Worm (Caenorhabditis elegans) whole organism, young adult: ENCODE data around the gene M03C11.6.
A peak's percentile ranks its signal among the peaks of the same experiment; 100 is the strongest.

Experiments
- B0019.2 ChIP-seq: fragments of 200-800 bp; sonication (Bioruptor generic); conservative IDR thresholded peaks from 2 replicates; pipeline ENCODE4 v1.3.6; 2022; ENCODE audit warnings: missing genetic modification reagents, missing genetic modification characterization, missing compliant biosample characterization
- B0261.1 ChIP-seq: sonication (generic microtip); optimal IDR thresholded peaks from 2 replicates; lab custom pipeline; 2016; ENCODE audit warnings: mild to moderate bottlenecking, missing genetic modification characterization, moderate library complexity, missing compliant biosample characterization
- B0336.3 ChIP-seq: fragments of 200-800 bp; sonication (Bioruptor generic); IDR thresholded peaks from 2 replicates; pipeline ENCODE4 v1.3.6; 2022; ENCODE audit warnings: missing genetic modification characterization, missing compliant biosample characterization
- C17E4.6 ChIP-seq: fragments of 200-800 bp; sonication (Bioruptor generic); IDR thresholded peaks from 2 replicates; pipeline ENCODE4 v1.3.6; 2022; ENCODE audit warnings: missing genetic modification reagents, missing genetic modification characterization, missing compliant biosample characterization
- D2030.7 ChIP-seq: fragments of 200-800 bp; sonication (Bioruptor generic); IDR thresholded peaks from 2 replicates; pipeline ENCODE4 v1.3.6; 2022; ENCODE audit warnings: missing genetic modification reagents, missing genetic modification characterization, missing compliant biosample characterization
- F33H1.4 ChIP-seq: fragments of 200-800 bp; sonication (Bioruptor generic); IDR thresholded peaks from 2 replicates; pipeline ENCODE4 v1.3.6; 2022; ENCODE audit warnings: missing genetic modification reagents, missing genetic modification characterization, missing compliant biosample characterization
- F37B4.10 ChIP-seq: fragments of 200-800 bp; sonication (Bioruptor generic); IDR thresholded peaks from 2 replicates; pipeline ENCODE4 v1.3.6; 2022; ENCODE audit warnings: missing genetic modification characterization, missing compliant biosample characterization
- F39B2.1 ChIP-seq: fragments of 200-800 bp; sonication (Bioruptor generic); IDR thresholded peaks from 2 replicates; pipeline ENCODE4 v1.3.6; 2022; ENCODE audit warnings: missing genetic modification reagents, missing genetic modification characterization, missing compliant biosample characterization
- F52B5.7 ChIP-seq: sonication (generic microtip); optimal IDR thresholded peaks from 2 replicates; lab custom pipeline; 2016; ENCODE audit warnings: mild to moderate bottlenecking, missing genetic modification characterization, missing compliant biosample characterization
- K11D2.4 ChIP-seq: fragments of 200-800 bp; sonication (Bioruptor generic); IDR thresholded peaks from 2 replicates; pipeline ENCODE4 v1.3.6; 2022; ENCODE audit warnings: missing genetic modification reagents, missing genetic modification characterization, missing compliant biosample characterization
- K12H6.12 ChIP-seq: fragments of 200-800 bp; sonication (Bioruptor generic); optimal IDR thresholded peaks from 2 replicates; lab custom pipeline; 2018; ENCODE audit warnings: mild to moderate bottlenecking, missing genetic modification characterization, missing compliant biosample characterization
- akir-1 ChIP-seq: fragments of 200-800 bp; sonication (Bioruptor generic); optimal IDR thresholded peaks from 2 replicates; lab custom pipeline; 2018; ENCODE audit warnings: mild to moderate bottlenecking, missing genetic modification characterization, moderate library complexity, missing compliant biosample characterization
- ama-1 ChIP-seq, 3 experiments: fragments of 150-350 bp in 1 of 3; sonication (generic microtip) in 2 of 3; optimal IDR thresholded peaks; 2 replicates each; lab custom pipeline; 2014 to 2018; ENCODE audit warnings: missing biosample characterization in 2 of 3, missing genetic modification characterization in 2 of 3, missing genetic modification reagents in 2 of 3
- aptf-2 ChIP-seq: fragments of 200-800 bp; sonication (Bioruptor generic); conservative IDR thresholded peaks from 2 replicates; pipeline ENCODE4 v1.3.6; 2022; ENCODE audit warnings: missing genetic modification reagents, missing genetic modification characterization, missing compliant biosample characterization
- atf-7 ChIP-seq: sonication (generic microtip); optimal IDR thresholded peaks from 2 replicates; lab custom pipeline; 2017; ENCODE audit warnings: mild to moderate bottlenecking, missing genetic modification characterization, missing compliant biosample characterization
- ceh-100 ChIP-seq: fragments of 200-800 bp; sonication (Bioruptor generic); IDR thresholded peaks from 2 replicates; pipeline ENCODE4 v1.3.6; 2022; ENCODE audit warnings: missing genetic modification reagents, missing genetic modification characterization, missing compliant biosample characterization
- ceh-40 ChIP-seq: fragments of 200-800 bp; sonication (Bioruptor generic); IDR thresholded peaks from 2 replicates; pipeline ENCODE4 v1.3.6; 2022; ENCODE audit warnings: missing genetic modification characterization, missing compliant biosample characterization
- ceh-58 ChIP-seq: fragments of 200-800 bp; sonication (Bioruptor generic); IDR thresholded peaks from 2 replicates; pipeline ENCODE4 v1.3.6; 2022; ENCODE audit warnings: missing genetic modification characterization, missing compliant biosample characterization
- ceh-91 ChIP-seq: fragments of 200-800 bp; sonication (Bioruptor generic); IDR thresholded peaks from 2 replicates; pipeline ENCODE4 v1.3.6; 2022; ENCODE audit warnings: missing genetic modification reagents, missing genetic modification characterization, missing compliant biosample characterization
- chd-7 ChIP-seq: sonication (generic microtip); optimal IDR thresholded peaks from 2 replicates; lab custom pipeline; 2016; ENCODE audit warnings: mild to moderate bottlenecking, missing genetic modification characterization, moderate library complexity, missing compliant biosample characterization
- egl-18 ChIP-seq: fragments of 200-800 bp; sonication (Bioruptor generic); IDR thresholded peaks from 2 replicates; pipeline ENCODE4 v1.3.6; 2022; ENCODE audit warnings: missing genetic modification reagents, missing genetic modification characterization, missing compliant biosample characterization
- egrh-3 ChIP-seq: fragments of 200-800 bp; sonication (Bioruptor generic); IDR thresholded peaks from 2 replicates; pipeline ENCODE4 v1.3.6; 2022; ENCODE audit warnings: missing genetic modification reagents, missing genetic modification characterization, missing compliant biosample characterization
- ekl-4 ChIP-seq: fragments of 200-800 bp; sonication (Bioruptor generic); IDR thresholded peaks from 2 replicates; pipeline ENCODE4 v1.3.6; 2022; ENCODE audit warnings: missing genetic modification reagents, missing genetic modification characterization, missing compliant biosample characterization
- ets-4 ChIP-seq: fragments of 200-800 bp; sonication (Bioruptor generic); optimal IDR thresholded peaks from 2 replicates; lab custom pipeline; 2018; ENCODE audit warnings: mild to moderate bottlenecking, missing genetic modification characterization, missing compliant biosample characterization
- fkh-3 ChIP-seq: sonication (generic microtip); optimal IDR thresholded peaks from 2 replicates; lab custom pipeline; 2016; ENCODE audit warnings: mild to moderate bottlenecking, missing genetic modification characterization, missing compliant biosample characterization
- hlh-12 ChIP-seq: sonication (generic microtip); optimal IDR thresholded peaks from 2 replicates; lab custom pipeline; 2016; ENCODE audit warnings: missing genetic modification characterization, missing compliant biosample characterization
- hmg-1.2 ChIP-seq: fragments of 200-800 bp; sonication (Bioruptor generic); IDR thresholded peaks from 2 replicates; pipeline ENCODE4 v1.3.6; 2022; ENCODE audit warnings: missing genetic modification reagents, missing genetic modification characterization, missing compliant biosample characterization
- hsf-1 ChIP-seq: fragments of 200-800 bp; sonication (Bioruptor generic); IDR thresholded peaks from 2 replicates; pipeline ENCODE4 v1.3.6; 2022; ENCODE audit warnings: missing genetic modification reagents, missing genetic modification characterization, missing compliant biosample characterization
- lin-35 ChIP-seq, 3 experiments: fragments of 150-350 bp in 2 of 3; sonication (generic microtip) in 1 of 3; optimal IDR thresholded peaks; 2 replicates each; lab custom pipeline; 2014 to 2018; ENCODE audit warnings: missing biosample characterization in 3 of 3, missing genetic modification characterization in 3 of 3, missing genetic modification reagents in 3 of 3
- madf-3 ChIP-seq: fragments of 200-800 bp; sonication (Bioruptor generic); IDR thresholded peaks from 2 replicates; pipeline ENCODE4 v1.3.6; 2022; ENCODE audit warnings: missing genetic modification reagents, missing genetic modification characterization, missing compliant biosample characterization
- madf-6 ChIP-seq: fragments of 200-800 bp; sonication (Bioruptor generic); IDR thresholded peaks from 2 replicates; pipeline ENCODE4 v1.3.6; 2022; ENCODE audit warnings: missing genetic modification reagents, missing genetic modification characterization, missing compliant biosample characterization
- mes-4 ChIP-seq: sonication (generic microtip); optimal IDR thresholded peaks from 2 replicates; lab custom pipeline; 2016; ENCODE audit warnings: missing genotype, missing genetic modification characterization, missing compliant biosample characterization
- nfya-1 ChIP-seq: sonication (generic microtip); optimal IDR thresholded peaks from 2 replicates; lab custom pipeline; 2017; ENCODE audit warnings: antibody characterized with exemption, missing compliant biosample characterization, missing genetic modification characterization, borderline replicate concordance; ENCODE audit not compliant: insufficient read depth
- nfyb-1 ChIP-seq: fragments of 200-800 bp; sonication (Bioruptor generic); IDR thresholded peaks from 2 replicates; pipeline ENCODE4 v1.3.6; 2022; ENCODE audit warnings: missing genetic modification reagents, missing genetic modification characterization, missing compliant biosample characterization
- nhr-179 ChIP-seq: sonication (generic microtip); optimal IDR thresholded peaks from 2 replicates; lab custom pipeline; 2016; ENCODE audit warnings: mild to moderate bottlenecking, missing genetic modification characterization, missing compliant biosample characterization
- nhr-27 ChIP-seq: fragments of 200-800 bp; sonication (Bioruptor generic); optimal IDR thresholded peaks from 2 replicates; lab custom pipeline; 2018; ENCODE audit warnings: mild to moderate bottlenecking, missing genetic modification characterization, moderate library complexity, missing compliant biosample characterization
- rcor-1 ChIP-seq: fragments of 200-800 bp; sonication (Bioruptor generic); IDR thresholded peaks from 2 replicates; pipeline ENCODE4 v1.3.6; 2022; ENCODE audit warnings: missing genetic modification reagents, missing genetic modification characterization, missing compliant biosample characterization
- rec-8 ChIP-seq, 2 experiments: sonication (generic microtip); optimal IDR thresholded peaks; 2 replicates each; lab custom pipeline; 2016; ENCODE audit warnings: mild to moderate bottlenecking in 2 of 2, missing genetic modification characterization in 2 of 2, missing genetic modification reagents in 2 of 2, missing genotype in 2 of 2, missing biosample characterization in 1 of 2, missing compliant biosample characterization in 1 of 2, moderate library complexity in 1 of 2
- repo-1 ChIP-seq: sonication (generic microtip); optimal IDR thresholded peaks from 2 replicates; lab custom pipeline; 2017; ENCODE audit warnings: mild to moderate bottlenecking, missing genetic modification characterization, missing compliant biosample characterization
- rpc-1 ChIP-seq, 2 experiments: fragments of 150-350 bp in 1 of 2; sonication (generic microtip) in 1 of 2; optimal IDR thresholded peaks; 2 replicates each; lab custom pipeline; 2014 to 2018; ENCODE audit warnings: missing biosample characterization in 1 of 2, missing genetic modification characterization in 1 of 2, missing genetic modification reagents in 1 of 2, missing genotype in 1 of 2
- sdz-38 ChIP-seq: sonication (generic microtip); optimal IDR thresholded peaks from 2 replicates; lab custom pipeline; 2016; ENCODE audit warnings: missing genotype, missing genetic modification characterization, missing compliant biosample characterization
- sea-2 ChIP-seq: fragments of 200-800 bp; sonication (Bioruptor generic); IDR thresholded peaks from 2 replicates; pipeline ENCODE4 v1.3.6; 2022; ENCODE audit warnings: missing genetic modification characterization, missing compliant biosample characterization
- snpc-3.4 ChIP-seq: sonication (generic microtip); optimal IDR thresholded peaks from 2 replicates; lab custom pipeline; 2017; ENCODE audit warnings: missing genetic modification characterization, mild to moderate bottlenecking, missing compliant biosample characterization, antibody characterized with exemption, moderate library complexity, missing genotype, missing genetic modification reagents
- sptf-2 ChIP-seq: fragments of 200-800 bp; sonication (Bioruptor generic); optimal IDR thresholded peaks from 2 replicates; lab custom pipeline; 2018; ENCODE audit warnings: mild to moderate bottlenecking, missing genetic modification characterization, missing compliant biosample characterization
- unc-130 ChIP-seq: sonication (generic microtip); optimal IDR thresholded peaks from 2 replicates; lab custom pipeline; 2016; ENCODE audit warnings: missing genetic modification reagents, missing genetic modification characterization, missing compliant biosample characterization
- zfh-2 ChIP-seq: fragments of 200-800 bp; sonication (Bioruptor generic); conservative IDR thresholded peaks from 2 replicates; pipeline ENCODE4 v1.3.6; 2022; ENCODE audit warnings: missing genetic modification reagents, missing genetic modification characterization, missing compliant biosample characterization
- ztf-25 ChIP-seq: fragments of 200-800 bp; sonication (Bioruptor generic); IDR thresholded peaks from 2 replicates; pipeline ENCODE4 v1.3.6; 2022; ENCODE audit warnings: missing genetic modification reagents, missing genetic modification characterization, missing compliant biosample characterization
- ztf-3 ChIP-seq: fragments of 200-800 bp; sonication (Bioruptor generic); optimal IDR thresholded peaks from 2 replicates; lab custom pipeline; 2018; ENCODE audit warnings: mild to moderate bottlenecking, missing genetic modification characterization, missing compliant biosample characterization

The M03C11.6 gene

ce11 chrIII:10407198-10407663 lies 16.6 kb downstream of the M03C11.6 start, which contains the start of gene hat-1 (continued):
- no peak for TF ChIP-seq sptf-2 (GFP tag; lab: Kevin White, UChicago)
- peak; percentile 93 for TF ChIP-seq ceh-91
- peak; percentile 99 for TF ChIP-seq B0336.3 (GFP tag; lab: Robert Waterston, UW)
- peak; percentile 71; the same call in 1 of the 2 replicates for TF ChIP-seq sea-2 (GFP tag; lab: Robert Waterston, UW)
- TF ChIP-seq K12H6.12 (tag; lab: Kevin White, UChicago), result peak; percentile 89
- peak; percentile 78 for TF ChIP-seq snpc-3.4
- no peak for TF ChIP-seq F52B5.7 (tag; lab: Kevin White, UChicago)
- TF ChIP-seq hsf-1 (GFP tag; lab: Robert Waterston, UW), result peak; percentile 84
- no peak for TF ChIP-seq rpc-1 (optimal IDR thresholded peaks at IDR 0.05; lab: Kevin White, UChicago)
- TF ChIP-seq rpc-1 (tag; optimal IDR thresholded peaks at IDR 0.05; lab: Kevin White, UChicago), result no peak
- peak; percentile 54; the same call in 1 of the 2 replicates for TF ChIP-seq egrh-3 (GFP tag; lab: Robert Waterston, UW)
- no peak for TF ChIP-seq F37B4.10 (GFP tag; lab: Robert Waterston, UW)
- TF ChIP-seq egl-18 (GFP tag; lab: Robert Waterston, UW), result 0 out of 2 replicates have a peak, but pooled peaks have one; percentile 53
- peak; percentile 91 for TF ChIP-seq C17E4.6
- TF ChIP-seq hmg-1.2 (GFP tag; lab: Robert Waterston, UW), result peak; percentile 100
- peak in 1 of 2 experiments; percentile 55 for TF ChIP-seq rec-8 (tag; optimal IDR thresholded peaks at IDR 0.05; lab: Kevin White, UChicago)
- peak; percentile 87 for TF ChIP-seq repo-1
- TF ChIP-seq lin-35 (GFP tag; optimal IDR thresholded peaks at IDR 0.05; lab: Kevin White, UChicago), result peak; percentile 4 to 92 (median 49)
- no peak for TF ChIP-seq fkh-3 (tag; lab: Kevin White, UChicago)
- TF ChIP-seq ceh-40 (GFP tag; lab: Robert Waterston, UW), result no peak
- no peak for TF ChIP-seq ztf-25 (GFP tag; lab: Robert Waterston, UW)
- peak; percentile 94 for TF ChIP-seq K11D2.4 (GFP tag; lab: Robert Waterston, UW)
- no peak for TF ChIP-seq akir-1
- no peak for TF ChIP-seq F39B2.1
- TF ChIP-seq aptf-2 (GFP tag; lab: Robert Waterston, UW), result peak; percentile 54
- TF ChIP-seq F33H1.4 (GFP tag; lab: Robert Waterston, UW), result peak; percentile 100
- TF ChIP-seq B0019.2, result peak; percentile 97
- peak; percentile 77 for TF ChIP-seq unc-130 (GFP tag; lab: Kevin White, UChicago)
- no peak for TF ChIP-seq nfya-1 (tag; lab: Kevin White, UChicago)
- TF ChIP-seq ztf-3 (GFP tag; lab: Kevin White, UChicago), result peak; percentile 44
- TF ChIP-seq mes-4 (tag; lab: Kevin White, UChicago), result no peak
- TF ChIP-seq nhr-179 (tag; lab: Kevin White, UChicago), result no peak
- TF ChIP-seq D2030.7, result peak; percentile 95
- peak; percentile 98 for TF ChIP-seq zfh-2 (GFP tag; lab: Robert Waterston, UW)
- TF ChIP-seq rcor-1, result peak; percentile 95
- peak; percentile 93 for TF ChIP-seq madf-3 (GFP tag; lab: Robert Waterston, UW)
- no peak for TF ChIP-seq sdz-38 (tag; lab: Kevin White, UChicago)
- TF ChIP-seq nhr-27 (tag; lab: Kevin White, UChicago), result no peak
- peak; percentile 90 for TF ChIP-seq chd-7 (tag; lab: Kevin White, UChicago)
- TF ChIP-seq hlh-12, result no peak
- TF ChIP-seq nfyb-1 (GFP tag; lab: Robert Waterston, UW), result peak; percentile 97
- no peak for TF ChIP-seq ets-4 (GFP tag; lab: Kevin White, UChicago)
- TF ChIP-seq B0261.1 (tag; lab: Kevin White, UChicago), result peak; percentile 4
- TF ChIP-seq atf-7, result peak; percentile 92
- TF ChIP-seq ceh-58 (GFP tag; lab: Robert Waterston, UW), result no peak
- TF ChIP-seq ceh-100 (GFP tag; lab: Robert Waterston, UW), result peak; percentile 88
- TF ChIP-seq madf-6 (GFP tag; lab: Robert Waterston, UW), result peak; percentile 96
- TF ChIP-seq ama-1 (optimal IDR thresholded peaks at IDR 0.05; lab: Kevin White, UChicago), result no peak
- no peak for TF ChIP-seq ama-1 (GFP tag; optimal IDR thresholded peaks at IDR 0.05; lab: Kevin White, UChicago)
- peak; percentile 97 for TF ChIP-seq ekl-4 (GFP tag; lab: Robert Waterston, UW)
